Fruit fly (Drosophila melanogaster): Measurements from ENCODE around the gene CG45067.

CG45067 gene

DNA sequence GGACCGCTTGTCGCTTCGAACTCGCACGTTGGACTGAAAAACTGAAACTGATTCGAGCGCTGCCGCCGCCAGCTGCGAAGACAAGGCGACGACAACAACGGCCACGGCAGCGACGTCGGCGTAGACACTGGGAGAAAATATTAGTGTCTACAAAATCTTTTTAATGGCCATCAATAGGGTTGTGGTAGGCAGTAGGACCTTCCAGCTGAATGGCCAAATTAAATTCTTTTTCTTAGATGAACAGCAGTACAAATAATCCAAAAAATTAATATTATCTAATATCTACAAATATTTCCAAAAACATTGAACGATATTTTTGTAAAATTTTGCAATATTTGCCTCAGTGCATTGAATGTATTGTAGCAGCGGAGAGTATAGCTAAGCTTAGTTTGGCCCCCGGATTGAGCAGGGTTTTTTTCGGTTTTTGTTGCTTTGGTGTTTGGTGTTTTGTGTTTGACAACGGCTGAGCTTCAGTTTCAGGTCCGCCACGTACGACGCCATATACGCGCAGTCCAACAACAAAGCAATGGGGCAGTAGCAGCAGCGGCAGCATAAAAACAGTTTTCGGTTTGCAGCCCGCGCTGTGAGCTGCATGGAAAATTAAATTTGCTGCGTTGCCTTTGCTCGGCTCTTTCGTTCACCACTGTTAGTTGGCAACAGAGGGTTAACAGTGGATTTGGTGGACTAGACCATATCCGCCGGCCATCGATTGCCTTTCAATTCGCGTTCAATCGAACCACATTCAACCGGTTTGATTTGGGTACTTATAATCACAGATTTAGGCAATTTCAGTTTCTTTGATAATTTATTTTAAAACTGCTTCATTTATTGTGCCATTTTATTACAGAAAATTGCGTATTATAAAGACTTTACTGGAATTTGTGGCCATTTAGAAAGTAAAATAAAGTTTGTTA is 7.1 kb downstream of the CG45067 start, which contains the start of gene Cht7 (continued):
- peak; percentile 69 for TF ChIP-seq CG4854 (GFP tag; optimal IDR thresholded peaks at IDR 0.05)
- peak; percentile 91 for TF ChIP-seq ATbp (GFP tag; optimal IDR thresholded peaks at IDR 0.05)
- TF ChIP-seq bbx (GFP tag; IDR thresholded peaks at IDR 0.05; ENCODE audit: partially characterized antibody), result no peak
- peak; percentile 88 for TF ChIP-seq Dek (tag; optimal IDR thresholded peaks at IDR 0.05)
- TF ChIP-seq CG15269 (tag; optimal IDR thresholded peaks at IDR 0.05), result peak; percentile 94
- peak; percentile 65; the same call in 1 of the 2 replicates for TF ChIP-seq wdn (GFP tag; IDR thresholded peaks at IDR 0.05)
- TF ChIP-seq CG18599 (GFP tag; optimal IDR thresholded peaks at IDR 0.05), result peak; percentile 85
- TF ChIP-seq HmgD (GFP tag; optimal IDR thresholded peaks at IDR 0.05), result no peak
- peak; percentile 65 for TF ChIP-seq Hand (GFP tag; optimal IDR thresholded peaks at IDR 0.05)
- peak; percentile 64 for TF ChIP-seq Jarid2 (GFP tag; optimal IDR thresholded peaks at IDR 0.05)
- TF ChIP-seq croc (GFP tag; conservative IDR thresholded peaks at IDR 0.05), result peak; percentile 76
- peak; percentile 50 for TF ChIP-seq NC2α (GFP tag; optimal IDR thresholded peaks at IDR 0.05)
- peak; percentile 43 for TF ChIP-seq btn (GFP tag; optimal IDR thresholded peaks at IDR 0.05)
- TF ChIP-seq Trl (optimal IDR thresholded peaks at IDR 0.05), result no peak
- TF ChIP-seq Trl (GFP tag; optimal IDR thresholded peaks at IDR 0.05), result peak; percentile 32
- peak; percentile 46 for TF ChIP-seq Fer2 (tag; optimal IDR thresholded peaks at IDR 0.05)
- peak; percentile 65 for TF ChIP-seq Side (GFP tag; optimal IDR thresholded peaks at IDR 0.05)
- TF ChIP-seq CG4360 (GFP tag; IDR thresholded peaks at IDR 0.05), result 0 out of 2 replicates have a peak, but pooled peaks have one; percentile 15
- TF ChIP-seq sisA (GFP tag; IDR thresholded peaks at IDR 0.05), result peak; percentile 77
- TF ChIP-seq dati (GFP tag; IDR thresholded peaks at IDR 0.05), result peak; percentile 14; the same call in 1 of the 2 replicates
- peak; percentile 65 for TF ChIP-seq peb (GFP tag; IDR thresholded peaks at IDR 0.05)
- peak; percentile 82 for TF ChIP-seq vvl (GFP tag; IDR thresholded peaks at IDR 0.05)
- peak; percentile 83 for TF ChIP-seq run (tag; optimal IDR thresholded peaks at IDR 0.05)
- TF ChIP-seq Ssrp (tag; optimal IDR thresholded peaks at IDR 0.05), result peak; percentile 89
- peak; percentile 79; the same call in 1 of the 2 replicates for TF ChIP-seq klu (GFP tag; IDR thresholded peaks at IDR 0.05)
- no peak for TF ChIP-seq p53 (GFP tag; optimal IDR thresholded peaks at IDR 0.05)
- peak; percentile 79 for TF ChIP-seq CG16863 (GFP tag; optimal IDR thresholded peaks at IDR 0.05)
- TF ChIP-seq Ets65A (GFP tag), result peak; percentile 92
- peak; percentile 46 for TF ChIP-seq maf-S (GFP tag; optimal IDR thresholded peaks at IDR 0.05)
- TF ChIP-seq sima (GFP tag; optimal IDR thresholded peaks at IDR 0.05), result no peak
- peak; percentile 84 for TF ChIP-seq caup (GFP tag; optimal IDR thresholded peaks at IDR 0.05; ENCODE audit: severe bottlenecking)
- TF ChIP-seq Eip74EF (GFP tag; optimal IDR thresholded peaks at IDR 0.05), result peak in 1 of 2 experiments; percentile 89
- peak; percentile 87 for TF ChIP-seq lab (GFP tag; optimal IDR thresholded peaks at IDR 0.05)
- peak; percentile 69 for TF ChIP-seq CG4707 (GFP tag; optimal IDR thresholded peaks at IDR 0.05)
- TF ChIP-seq CG34422 (GFP tag; IDR thresholded peaks at IDR 0.05), result peak; percentile 85
- TF ChIP-seq Meics (GFP tag; optimal IDR thresholded peaks at IDR 0.05), result peak; percentile 83
- no peak for TF ChIP-seq mirr (GFP tag; optimal IDR thresholded peaks at IDR 0.05)
- peak; percentile 78 for TF ChIP-seq dmrt11E (tag; optimal IDR thresholded peaks at IDR 0.05)
- peak; percentile 80 for TF ChIP-seq CG7372 (GFP tag; IDR thresholded peaks at IDR 0.05)
- peak; percentile 89 for TF ChIP-seq lmd (GFP tag; IDR thresholded peaks at IDR 0.05)
- TF ChIP-seq prd (optimal IDR thresholded peaks at IDR 0.05), result no peak
- TF ChIP-seq prd (GFP tag; IDR thresholded peaks at IDR 0.05), result peak; percentile 85
- TF ChIP-seq CrebB (tag; optimal IDR thresholded peaks at IDR 0.05), result peak; percentile 56
- peak; percentile 89 for TF ChIP-seq tgo (GFP tag; IDR thresholded peaks at IDR 0.05)
- peak; percentile 67 for TF ChIP-seq CG33557 (GFP tag; optimal IDR thresholded peaks at IDR 0.05)
- no peak for TF ChIP-seq lov (optimal IDR thresholded peaks at IDR 0.05)
- TF ChIP-seq lov (GFP tag; IDR thresholded peaks at IDR 0.05), result peak; percentile 56; the same call in 1 of the 3 replicates
- TF ChIP-seq E2f2 (GFP tag; IDR thresholded peaks at IDR 0.05), result peak; percentile 64
- TF ChIP-seq ap (GFP tag; IDR thresholded peaks at IDR 0.05), result peak; percentile 75

Measured in whole organism, embryonic.